Worm (Caenorhabditis elegans): Measurements from ENCODE around the gene htrl-1.
A peak's percentile ranks its signal among the peaks of the same experiment; 100 is the strongest.

- TF ChIP-seq lin-39 (tag; optimal IDR thresholded peaks at IDR 0.05): no peak
- no peak for TF ChIP-seq ama-1 (optimal IDR thresholded peaks at IDR 0.05)
- no peak for TF ChIP-seq fkh-10 (GFP tag; optimal IDR thresholded peaks at IDR 0.05)
- no peak for TF ChIP-seq hlh-17 (GFP tag; optimal IDR thresholded peaks at IDR 0.05; ENCODE audit: borderline replicate concordance)
- TF ChIP-seq unc-62 (GFP tag; optimal IDR thresholded peaks at IDR 0.05): no peak
- TF ChIP-seq jun-1 (tag; optimal IDR thresholded peaks at IDR 0.05): no peak
- no peak for TF ChIP-seq lin-15B (tag; optimal IDR thresholded peaks at IDR 0.05)
- no peak for TF ChIP-seq ztf-11 (tag; optimal IDR thresholded peaks at IDR 0.05)
- TF ChIP-seq nhr-12 (tag; optimal IDR thresholded peaks at IDR 0.05): no peak
- TF ChIP-seq efl-1 (optimal IDR thresholded peaks at IDR 0.05): peak in 1 of 2 experiments; percentile 74
- peak; percentile 77 to 96 for TF ChIP-seq efl-1 (GFP tag; optimal IDR thresholded peaks at IDR 0.05 in 1 of 2)
- no peak for TF ChIP-seq vab-15 (tag; optimal IDR thresholded peaks at IDR 0.05)
- no peak for TF ChIP-seq egl-27 (tag; optimal IDR thresholded peaks at IDR 0.05)
- no peak for TF ChIP-seq unc-86 (tag; optimal IDR thresholded peaks at IDR 0.05)
These were observed 7.0 kb upstream of the htrl-1 start, which contains the start of gene C55A6.12 for ce11 chrV:11503081-11503751.

Data from whole organism, L1 larva.